Worm (Caenorhabditis elegans) whole organism, late embryonic: Measurements from ENCODE around the gene erp-44.3.

Experiments
- lim-6 ChIP-seq: sonication (generic microtip); optimal IDR thresholded peaks from 2 replicates; lab custom pipeline; 2016; ENCODE audit warnings: missing genetic modification characterization, missing compliant biosample characterization
- nfya-1 ChIP-seq: sonication (generic microtip); optimal IDR thresholded peaks from 2 replicates; lab custom pipeline; 2017; ENCODE audit warnings: missing genetic modification characterization, mild to moderate bottlenecking, missing compliant biosample characterization, antibody characterized with exemption, moderate library complexity
- nhr-11 ChIP-seq: fragments of 150-350 bp; optimal IDR thresholded peaks from 2 replicates; lab custom pipeline; 2014; ENCODE audit warnings: missing biosample characterization, missing genetic modification characterization
- pha-4 ChIP-seq: fragments of 150-350 bp; optimal IDR thresholded peaks from 2 replicates; lab custom pipeline; 2018; ENCODE audit warnings: missing biosample characterization, missing genetic modification reagents, missing genetic modification characterization

DNA sequence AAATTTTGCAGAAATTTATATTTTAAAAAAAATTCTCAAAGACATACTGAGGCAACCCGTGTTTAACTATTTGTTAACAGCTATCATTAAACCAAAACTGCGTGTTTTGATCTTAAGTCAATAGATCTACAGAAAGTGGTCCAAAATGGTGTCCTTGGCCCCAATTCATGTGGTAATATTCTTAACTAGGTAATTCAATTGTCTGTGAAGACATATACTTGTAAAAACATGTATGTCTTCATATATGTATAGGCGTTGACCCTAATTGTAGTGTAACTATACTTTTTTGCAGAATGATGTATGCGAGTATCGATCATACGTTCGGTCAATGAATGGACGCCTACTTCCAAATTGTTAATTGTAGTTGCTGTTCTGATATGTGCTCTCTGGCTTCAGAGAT, 47.2 kb downstream of the erp-44.3 start, which contains the start of gene C07G1.15:
- no peak for TF ChIP-seq nhr-11
- no peak for TF ChIP-seq nfya-1
- TF ChIP-seq pha-4 (tag; lab: Kevin White, UChicago) = no peak
- no peak for TF ChIP-seq lim-6 (tag; lab: Kevin White, UChicago)
